Worm (Caenorhabditis elegans): ENCODE results near the gene F49F1.15.

Gene F49F1.15

ce11 chrIV:4078901-4079300 is 35.5 kb downstream of the F49F1.15 start, which contains the start of gene C35B1.8:
TSS of gene C35B1.8 (minus strand) at chrIV:4079001.
- TF ChIP-seq sma-3 (GFP tag; optimal IDR thresholded peaks at IDR 0.05) = no peak
- no peak for TF ChIP-seq sem-4 (tag; optimal IDR thresholded peaks at IDR 0.05)
- no peak for TF ChIP-seq nhr-23 (tag; optimal IDR thresholded peaks at IDR 0.05)
- TF ChIP-seq nhr-12 (tag; optimal IDR thresholded peaks at IDR 0.05) = no peak

ce11 chrIV:4076690-4077295 is 37.6 kb downstream of the F49F1.15 start:
- TF ChIP-seq nhr-6 (tag; optimal IDR thresholded peaks at IDR 0.05) (no peak), snpc-4 (tag; optimal IDR thresholded peaks at IDR 0.05) (no peak), unc-55 (GFP tag; optimal IDR thresholded peaks at IDR 0.05) (no peak), zag-1 (tag; optimal IDR thresholded peaks at IDR 0.05) (no peak), nhr-77 (tag; optimal IDR thresholded peaks at IDR 0.05) (no peak), ztf-4 (tag; optimal IDR thresholded peaks at IDR 0.05) (no peak), ztf-11 (tag; optimal IDR thresholded peaks at IDR 0.05) (no peak), nhr-237 (tag; optimal IDR thresholded peaks at IDR 0.05) (no peak)

- no peak for TF ChIP-seq mab-5 (tag; optimal IDR thresholded peaks at IDR 0.05)
- no peak for TF ChIP-seq Y55F3AM.14 (GFP tag; optimal IDR thresholded peaks at IDR 0.05)
- no peak for TF ChIP-seq unc-39 (tag; optimal IDR thresholded peaks at IDR 0.05)
- TF ChIP-seq lin-11 (tag; optimal IDR thresholded peaks at IDR 0.05) = no peak
- TF ChIP-seq nhr-25 (tag; optimal IDR thresholded peaks at IDR 0.05) = no peak
- no peak for TF ChIP-seq egl-27 (tag; optimal IDR thresholded peaks at IDR 0.05)
- TF ChIP-seq ZK546.5 (tag; optimal IDR thresholded peaks at IDR 0.05) = no peak
- TF ChIP-seq nhr-10 (tag; optimal IDR thresholded peaks at IDR 0.05) = no peak
- no peak for TF ChIP-seq nhr-11 (tag; optimal IDR thresholded peaks at IDR 0.05)
- TF ChIP-seq zag-1 (tag; optimal IDR thresholded peaks at IDR 0.05) = no peak
- TF ChIP-seq snpc-4 (tag; optimal IDR thresholded peaks at IDR 0.05) = no peak
- TF ChIP-seq sma-3 (GFP tag; optimal IDR thresholded peaks at IDR 0.05) = no peak
- TF ChIP-seq C34F6.9 (tag; optimal IDR thresholded peaks at IDR 0.05) = no peak
- no peak for TF ChIP-seq nhr-77 (tag; optimal IDR thresholded peaks at IDR 0.05)
- no peak for TF ChIP-seq gmeb-1 (tag; optimal IDR thresholded peaks at IDR 0.05)
- TF ChIP-seq blmp-1 (tag; optimal IDR thresholded peaks at IDR 0.05; ENCODE audit: insufficient read depth) = no peak
- TF ChIP-seq sma-9 (GFP tag; optimal IDR thresholded peaks at IDR 0.05) = no peak
- no peak for TF ChIP-seq sma-9 (tag; optimal IDR thresholded peaks at IDR 0.05)
- TF ChIP-seq elt-3 (tag; optimal IDR thresholded peaks at IDR 0.05) = no peak
- TF ChIP-seq mbf-1 (tag; optimal IDR thresholded peaks at IDR 0.05) = no peak
These were observed 39.8 kb downstream of the F49F1.15 start, which contains the start of gene W03D2.9 for ce11 chrIV:4074610-4075009. TSS of gene W03D2.9 (minus strand) at chrIV:4074710.

ce11 chrIV:4072027-4072426 is 42.4 kb downstream of the F49F1.15 start, which contains the start of gene pqn-75:
TSS of gene pqn-75 (plus strand) at chrIV:4072327.
- no peak for TF ChIP-seq ama-1 (optimal IDR thresholded peaks at IDR 0.05)
- TF ChIP-seq blmp-1 (tag; optimal IDR thresholded peaks at IDR 0.05; ENCODE audit: insufficient read depth) = no peak
- TF ChIP-seq lsy-2 (tag; optimal IDR thresholded peaks at IDR 0.05) = no peak
- no peak for TF ChIP-seq nhr-25 (tag; optimal IDR thresholded peaks at IDR 0.05)
- TF ChIP-seq ztf-11 (tag; optimal IDR thresholded peaks at IDR 0.05) = no peak
- TF ChIP-seq nhr-12 (tag; optimal IDR thresholded peaks at IDR 0.05) = no peak
- no peak for TF ChIP-seq nhr-6 (tag; optimal IDR thresholded peaks at IDR 0.05)
- no peak for TF ChIP-seq unc-39 (tag; optimal IDR thresholded peaks at IDR 0.05)

- no peak for TF ChIP-seq ztf-11 (tag; optimal IDR thresholded peaks at IDR 0.05)
- TF ChIP-seq unc-39 (tag; optimal IDR thresholded peaks at IDR 0.05) = no peak
- no peak for TF ChIP-seq ceh-16 (tag; optimal IDR thresholded peaks at IDR 0.05)
- no peak for TF ChIP-seq nhr-77 (tag; optimal IDR thresholded peaks at IDR 0.05)
- no peak for TF ChIP-seq lin-11 (tag; optimal IDR thresholded peaks at IDR 0.05)
- TF ChIP-seq nhr-6 (tag; optimal IDR thresholded peaks at IDR 0.05) = no peak
- TF ChIP-seq peb-1 (tag; optimal IDR thresholded peaks at IDR 0.05) = no peak
- no peak for TF ChIP-seq ama-1 (optimal IDR thresholded peaks at IDR 0.05)
- no peak for TF ChIP-seq mbf-1 (tag; optimal IDR thresholded peaks at IDR 0.05)
These were observed 43.6 kb downstream of the F49F1.15 start for ce11 chrIV:4070810-4071209.

ce11 chrIV:4068480-4068879 is 45.9 kb downstream of the F49F1.15 start, which contains the start of gene fbxb-55:
TSS of gene fbxb-55 (plus strand) at chrIV:4068780.
- no peak for TF ChIP-seq nhr-25 (tag; optimal IDR thresholded peaks at IDR 0.05)
- no peak for TF ChIP-seq unc-39 (tag; optimal IDR thresholded peaks at IDR 0.05)
- TF ChIP-seq mbf-1 (tag; optimal IDR thresholded peaks at IDR 0.05) = no peak

Measured in whole organism, L2 larva.